Worm (Caenorhabditis elegans): Measurements from ENCODE around the gene daf-14.

daf-14 gene

ce11 chrIV:10216704-10217296 lies 33.6 kb upstream of the daf-14 start:
- no peak for TF ChIP-seq sma-3 (GFP tag; optimal IDR thresholded peaks at IDR 0.05)
- no peak for TF ChIP-seq ceh-16 (tag; optimal IDR thresholded peaks at IDR 0.05)
- no peak for TF ChIP-seq mdl-1 (tag; optimal IDR thresholded peaks at IDR 0.05)
- no peak for TF ChIP-seq skn-1 (tag; optimal IDR thresholded peaks at IDR 0.05)
- no peak for TF ChIP-seq Y55F3AM.14 (GFP tag; optimal IDR thresholded peaks at IDR 0.05)
- no peak for TF ChIP-seq aly-2 (tag; optimal IDR thresholded peaks at IDR 0.05)
- TF ChIP-seq mab-5 (tag; optimal IDR thresholded peaks at IDR 0.05): no peak
- no peak for TF ChIP-seq R02D3.7 (tag; optimal IDR thresholded peaks at IDR 0.05)
- TF ChIP-seq ama-1 (optimal IDR thresholded peaks at IDR 0.05): no peak
- no peak for TF ChIP-seq nhr-10 (tag; optimal IDR thresholded peaks at IDR 0.05)
- TF ChIP-seq egl-27 (tag; optimal IDR thresholded peaks at IDR 0.05): no peak
- TF ChIP-seq zag-1 (tag; optimal IDR thresholded peaks at IDR 0.05): no peak
- TF ChIP-seq nhr-6 (tag; optimal IDR thresholded peaks at IDR 0.05): no peak
- TF ChIP-seq ztf-1 (GFP tag; conservative IDR thresholded peaks at IDR 0.05): no peak

DNA sequence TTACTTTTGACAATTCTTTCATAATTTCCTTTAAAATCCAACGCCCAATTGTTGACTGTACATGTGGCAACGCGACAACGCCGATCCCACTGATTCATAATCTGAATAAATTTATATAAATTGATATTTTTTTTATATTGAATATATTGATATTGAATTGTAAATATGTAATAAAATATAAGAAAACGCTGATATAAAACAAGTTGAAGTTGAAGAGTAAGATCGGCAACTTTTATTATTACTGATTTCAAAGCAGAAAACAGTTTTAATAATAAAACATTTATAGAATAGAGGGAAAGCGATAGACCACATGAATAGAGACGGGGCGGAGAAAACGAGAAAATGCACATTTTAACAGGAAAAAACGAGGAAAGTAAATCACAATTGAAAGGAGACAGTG lies 31.2 kb upstream of the daf-14 start, which contains the start of gene qns-1:
Gene qns-1, minus strand, starts transcription at position 101 of the 400 bp plus-strand sequence.
- TF ChIP-seq nhr-237 (tag; optimal IDR thresholded peaks at IDR 0.05): no peak
- TF ChIP-seq ZK546.5 (tag; optimal IDR thresholded peaks at IDR 0.05): no peak
- no peak for TF ChIP-seq lin-39 (tag; optimal IDR thresholded peaks at IDR 0.05)
- TF ChIP-seq sma-9 (GFP tag; optimal IDR thresholded peaks at IDR 0.05): no peak
- no peak for TF ChIP-seq sma-9 (tag; optimal IDR thresholded peaks at IDR 0.05)
- no peak for TF ChIP-seq skn-1 (tag; optimal IDR thresholded peaks at IDR 0.05)
- TF ChIP-seq lsy-2 (tag; optimal IDR thresholded peaks at IDR 0.05): no peak
- TF ChIP-seq sma-3 (GFP tag; optimal IDR thresholded peaks at IDR 0.05): no peak

DNA sequence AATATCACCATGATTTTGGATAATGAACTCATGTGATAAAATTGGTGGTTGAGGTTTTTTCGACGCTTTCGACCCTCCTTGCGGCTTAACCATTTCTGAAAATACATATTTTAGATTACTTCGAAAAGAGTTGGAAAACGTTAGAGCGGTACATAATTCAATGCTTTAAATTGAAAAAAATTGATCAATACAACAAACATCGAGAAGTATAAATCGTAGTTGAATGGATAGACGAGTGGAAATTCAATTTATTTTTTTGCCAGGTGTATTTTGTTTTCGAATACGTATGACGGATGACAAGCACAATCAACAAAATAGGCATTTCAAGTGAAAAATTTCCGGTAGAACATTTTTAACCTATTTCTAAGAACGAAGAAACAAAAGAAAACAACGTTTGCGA lies 29.2 kb upstream of the daf-14 start, which contains the start of gene tram-1:
Gene tram-1, minus strand, starts transcription at position 101 of the 400 bp plus-strand sequence.
- TF ChIP-seq elt-3 (tag; optimal IDR thresholded peaks at IDR 0.05) (no peak), crh-2 (tag; optimal IDR thresholded peaks at IDR 0.05) (peak; percentile 46)

DNA sequence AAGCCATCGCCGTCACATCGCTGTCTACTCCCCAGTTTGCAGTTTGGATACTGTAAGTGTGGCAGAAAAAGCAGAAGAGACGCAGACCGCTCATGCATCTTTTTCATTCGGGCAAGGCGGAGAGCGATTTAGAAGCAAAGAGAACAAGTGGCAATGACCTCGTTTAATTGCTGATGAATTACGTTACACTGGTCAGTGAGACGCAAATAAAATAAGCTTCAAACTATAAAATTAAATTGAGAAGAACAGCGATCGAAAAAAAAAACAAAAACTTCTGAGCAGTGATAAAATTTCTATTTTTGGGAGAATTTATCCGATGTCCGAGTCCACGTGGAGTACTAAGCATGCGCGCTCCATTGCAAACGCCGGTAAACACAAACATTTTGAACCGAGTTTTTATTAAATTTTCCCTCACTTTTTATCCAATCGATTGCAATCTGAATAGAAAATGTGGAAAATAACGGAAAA lies 28.3 kb upstream of the daf-14 start, which contains the start of gene C24F3.2:
Gene C24F3.2, plus strand, starts transcription at position 418 of the 468 bp plus-strand sequence.
- TF ChIP-seq crh-2 (tag; optimal IDR thresholded peaks at IDR 0.05): no peak
- TF ChIP-seq elt-1 (tag; optimal IDR thresholded peaks at IDR 0.05): no peak
- no peak for TF ChIP-seq elt-3 (tag; optimal IDR thresholded peaks at IDR 0.05)
- no peak for TF ChIP-seq ceh-82 (tag; optimal IDR thresholded peaks at IDR 0.05)
- peak; percentile 52 for TF ChIP-seq gmeb-1 (tag; optimal IDR thresholded peaks at IDR 0.05)
- no peak for TF ChIP-seq lin-11 (tag; optimal IDR thresholded peaks at IDR 0.05)
- no peak for TF ChIP-seq ztf-11 (tag; optimal IDR thresholded peaks at IDR 0.05)
- peak; percentile 72 for TF ChIP-seq sma-3 (GFP tag; optimal IDR thresholded peaks at IDR 0.05)
- TF ChIP-seq unc-39 (tag; optimal IDR thresholded peaks at IDR 0.05): no peak
- TF ChIP-seq lin-39 (tag; optimal IDR thresholded peaks at IDR 0.05): no peak
- TF ChIP-seq ZK546.5 (tag; optimal IDR thresholded peaks at IDR 0.05): no peak
- no peak for TF ChIP-seq nhr-10 (tag; optimal IDR thresholded peaks at IDR 0.05)
- TF ChIP-seq blmp-1 (tag; optimal IDR thresholded peaks at IDR 0.05; ENCODE audit: insufficient read depth): no peak
- TF ChIP-seq lin-13 (GFP tag; optimal IDR thresholded peaks at IDR 0.05): peak; percentile 0
- no peak for TF ChIP-seq alr-1 (tag; optimal IDR thresholded peaks at IDR 0.05)
- TF ChIP-seq dmd-4 (tag; optimal IDR thresholded peaks at IDR 0.05): no peak
- peak; percentile 16 to 37 for TF ChIP-seq mdl-1 (tag; optimal IDR thresholded peaks at IDR 0.05)
- TF ChIP-seq nhr-12 (tag; optimal IDR thresholded peaks at IDR 0.05): no peak
- peak; percentile 55 for TF ChIP-seq fos-1 (tag; optimal IDR thresholded peaks at IDR 0.05)
- no peak for TF ChIP-seq unc-62 (GFP tag; optimal IDR thresholded peaks at IDR 0.05)
- TF ChIP-seq unc-55 (GFP tag; optimal IDR thresholded peaks at IDR 0.05): peak; percentile 43
- TF ChIP-seq F13H6.1 (tag; optimal IDR thresholded peaks at IDR 0.05): peak; percentile 80
- no peak for TF ChIP-seq ceh-16 (tag; optimal IDR thresholded peaks at IDR 0.05)
- peak; percentile 24 for TF ChIP-seq ama-1 (optimal IDR thresholded peaks at IDR 0.05)
- peak; percentile 45 for TF ChIP-seq nhr-21 (tag; optimal IDR thresholded peaks at IDR 0.05)
- TF ChIP-seq nhr-11 (tag; optimal IDR thresholded peaks at IDR 0.05): no peak
- TF ChIP-seq ztf-4 (tag; optimal IDR thresholded peaks at IDR 0.05): peak; percentile 14
- TF ChIP-seq C34F6.9 (tag; optimal IDR thresholded peaks at IDR 0.05): peak; percentile 81
- no peak for TF ChIP-seq ztf-1 (GFP tag; conservative IDR thresholded peaks at IDR 0.05)
- TF ChIP-seq nhr-129 (tag; optimal IDR thresholded peaks at IDR 0.05): peak; percentile 89
- TF ChIP-seq egl-27 (tag; optimal IDR thresholded peaks at IDR 0.05): peak; percentile 11
- no peak for TF ChIP-seq mbf-1 (tag; optimal IDR thresholded peaks at IDR 0.05)
- TF ChIP-seq nhr-23 (tag; optimal IDR thresholded peaks at IDR 0.05): no peak
- TF ChIP-seq nhr-237 (tag; optimal IDR thresholded peaks at IDR 0.05): no peak
- TF ChIP-seq skn-1 (tag; optimal IDR thresholded peaks at IDR 0.05): no peak
- peak; percentile 65 for TF ChIP-seq sem-4 (tag; optimal IDR thresholded peaks at IDR 0.05)
- TF ChIP-seq sma-9 (GFP tag; optimal IDR thresholded peaks at IDR 0.05): peak; percentile 39
- no peak for TF ChIP-seq sma-9 (tag; optimal IDR thresholded peaks at IDR 0.05)
- no peak for TF ChIP-seq nhr-77 (tag; optimal IDR thresholded peaks at IDR 0.05)

Data from whole organism, L2 larva.